Fruit fly (Drosophila melanogaster) whole organism, adult: ENCODE results near the gene CG7889.

Experiments used
- CG11617 ChIP-seq: fragments of 200-800 bp; sonication (Bioruptor generic); optimal IDR thresholded peaks from 2 replicates; lab custom pipeline; 2017; ENCODE audit warnings: mild to moderate bottlenecking, missing biosample characterization, missing genetic modification reagents, missing genetic modification characterization
- CG12768 ChIP-seq: fragments of 200-800 bp; sonication (Bioruptor generic); optimal IDR thresholded peaks from 2 replicates; lab custom pipeline; 2017; ENCODE audit warnings: missing biosample characterization, missing genetic modification characterization, mild to moderate bottlenecking, moderate library complexity, missing genetic modification reagents
- CG14711 ChIP-seq: fragments of 200-800 bp; sonication (Bioruptor generic); optimal IDR thresholded peaks from 2 replicates; lab custom pipeline; 2018; ENCODE audit warnings: missing biosample characterization, mild to moderate bottlenecking, missing genetic modification characterization, moderate library complexity
- CG1620 ChIP-seq: fragments of 200-800 bp; sonication (Bioruptor generic); optimal IDR thresholded peaks from 2 replicates; lab custom pipeline; 2016; ENCODE audit warnings: missing biosample characterization, missing genetic modification characterization
- CG33017 ChIP-seq: fragments of 200-800 bp; sonication (Bioruptor generic); optimal IDR thresholded peaks from 2 replicates; lab custom pipeline; 2018; ENCODE audit warnings: missing biosample characterization, mild to moderate bottlenecking, missing genetic modification characterization, moderate library complexity
- CG5204 ChIP-seq: fragments of 200-800 bp; sonication (Bioruptor generic); optimal IDR thresholded peaks from 2 replicates; lab custom pipeline; 2016; ENCODE audit warnings: missing biosample characterization, missing genetic modification characterization
- CG7045 ChIP-seq: fragments of 200-800 bp; sonication (Bioruptor generic); optimal IDR thresholded peaks from 2 replicates; lab custom pipeline; 2017; ENCODE audit warnings: missing biosample characterization, mild to moderate bottlenecking, missing genetic modification characterization
- CG7101 ChIP-seq: fragments of 200-800 bp; sonication (Bioruptor generic); optimal IDR thresholded peaks from 2 replicates; lab custom pipeline; 2018; ENCODE audit warnings: missing biosample characterization, mild to moderate bottlenecking, missing genetic modification characterization, moderate library complexity
- Clk ChIP-seq: fragments of 200-800 bp; sonication (Bioruptor generic); optimal IDR thresholded peaks from 2 replicates; lab custom pipeline; 2017; ENCODE audit warnings: missing biosample characterization, missing genetic modification characterization
- Crg-1 ChIP-seq: fragments of 200-800 bp; sonication (Bioruptor generic); optimal IDR thresholded peaks from 2 replicates; lab custom pipeline; 2016; ENCODE audit warnings: missing biosample characterization, missing genetic modification characterization
- Hr96 ChIP-seq: fragments of 200-800 bp; sonication (Bioruptor generic); optimal IDR thresholded peaks from 2 replicates; lab custom pipeline; 2016; ENCODE audit warnings: missing biosample characterization, missing genetic modification characterization
- Mnt ChIP-seq: fragments of 200-800 bp; sonication (Bioruptor generic); optimal IDR thresholded peaks from 2 replicates; lab custom pipeline; 2016; ENCODE audit warnings: missing biosample characterization, mild to moderate bottlenecking, missing genetic modification characterization
- bab1 ChIP-seq: fragments of 200-800 bp; sonication (Bioruptor generic); optimal IDR thresholded peaks from 3 replicates; lab custom pipeline; 2019; ENCODE audit warnings: missing biosample characterization, mild to moderate bottlenecking, missing genetic modification characterization, moderate library complexity
- cic ChIP-seq: fragments of 200-800 bp; sonication (Bioruptor generic); optimal IDR thresholded peaks from 2 replicates; lab custom pipeline; 2017; ENCODE audit warnings: missing biosample characterization, mild to moderate bottlenecking, missing genetic modification characterization, moderate library complexity
- cnc ChIP-seq, 2 experiments: fragments of >200 bp; optimal IDR thresholded peaks; 2 replicates each; lab custom pipeline; 2017
- kay ChIP-seq: fragments of 200-800 bp; sonication (Bioruptor generic); peaks from one replicate; lab custom pipeline; 2016; ENCODE audit warnings: missing biosample characterization, missing genetic modification characterization, borderline replicate concordance
- ovo ChIP-seq: fragments of 200-800 bp; sonication (Bioruptor generic); optimal IDR thresholded peaks from 2 replicates; lab custom pipeline; 2016; ENCODE audit warnings: missing biosample characterization, missing genetic modification characterization
- pad ChIP-seq: fragments of 200-800 bp; sonication (Bioruptor generic); optimal IDR thresholded peaks from 3 replicates; lab custom pipeline; 2017; ENCODE audit warnings: missing biosample characterization, missing genetic modification characterization, mild to moderate bottlenecking, moderate library complexity, missing genetic modification reagents
- tj ChIP-seq: fragments of 200-800 bp; sonication (Bioruptor generic); optimal IDR thresholded peaks from 3 replicates; lab custom pipeline; 2017; ENCODE audit warnings: missing biosample characterization, mild to moderate bottlenecking, missing genetic modification characterization, moderate library complexity
- toe ChIP-seq: fragments of 200-800 bp; sonication (Bioruptor generic); optimal IDR thresholded peaks from 2 replicates; lab custom pipeline; 2016; ENCODE audit warnings: missing biosample characterization, missing genetic modification characterization

Gene CG7889

DNA sequence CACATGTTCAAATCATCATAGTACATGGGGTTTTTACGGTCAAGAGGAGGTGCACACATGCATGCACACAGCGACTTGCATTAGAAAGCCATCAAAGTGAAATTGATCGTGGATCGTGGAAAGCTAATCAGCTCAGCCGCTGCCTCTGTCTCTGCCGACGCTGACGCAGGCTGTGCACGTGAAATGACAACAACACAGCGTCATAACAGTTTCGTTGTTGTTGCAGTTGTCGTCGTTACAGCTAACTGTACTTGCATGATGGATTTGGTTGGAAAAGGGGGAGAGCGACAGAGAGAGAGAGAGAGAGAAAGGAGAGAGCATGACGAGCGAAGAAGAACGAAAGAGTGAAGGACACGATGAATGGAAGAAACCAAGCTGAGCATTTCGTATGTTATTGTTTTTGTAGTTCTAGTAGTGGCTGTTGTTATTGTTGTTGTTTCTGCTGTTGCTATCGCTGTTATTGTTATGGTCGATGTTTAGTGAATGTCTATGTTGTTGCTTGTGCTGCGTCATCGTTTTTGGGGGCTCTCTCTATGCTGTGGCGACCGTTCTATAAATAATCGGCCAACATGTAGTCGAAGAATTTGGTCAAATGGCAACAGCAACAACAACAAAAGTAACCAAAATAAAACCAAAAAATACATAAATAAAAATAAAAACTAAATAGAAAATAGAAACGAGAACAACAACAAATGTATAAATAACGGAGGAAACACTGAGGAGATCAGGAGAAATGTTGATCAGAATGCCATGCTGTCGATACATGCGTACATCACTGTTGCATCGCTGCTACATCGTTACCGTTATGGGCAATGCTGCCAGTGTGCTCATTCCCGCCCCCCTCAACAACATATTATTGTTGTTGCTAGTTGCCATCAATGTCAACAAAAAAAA, 16.6 kb downstream of the CG7889 start:
- TF ChIP-seq cnc (optimal IDR thresholded peaks at IDR 0.05; lab: Kevin White, UChicago) (peak; percentile 28 to 61), CG1620 (GFP tag; lab: Kevin White, UChicago) (no peak), Hr96 (GFP tag; lab: Kevin White, UChicago) (no peak), Clk (GFP tag; lab: Kevin White, UChicago) (no peak), Crg-1 (GFP tag; lab: Kevin White, UChicago) (no peak), CG14711 (no peak), toe (no peak), CG12768 (GFP tag; lab: Kevin White, UChicago) (no peak), CG5204 (no peak), bab1 (GFP tag; lab: Kevin White, UChicago) (no peak), CG7045 (GFP tag; lab: Kevin White, UChicago) (no peak), tj (GFP tag; lab: Kevin White, UChicago) (peak; percentile 29), CG33017 (tag; lab: Kevin White, UChicago) (no peak), kay (GFP tag; lab: Kevin White, UChicago) (no peak), CG7101 (tag; lab: Kevin White, UChicago) (no peak), ovo (GFP tag; lab: Kevin White, UChicago) (peak; percentile 99), Mnt (GFP tag; lab: Kevin White, UChicago) (peak; percentile 29), cic (GFP tag; lab: Kevin White, UChicago) (peak; percentile 35), pad (GFP tag; lab: Kevin White, UChicago) (peak; percentile 91), CG11617 (GFP tag; lab: Kevin White, UChicago) (no peak)

DNA sequence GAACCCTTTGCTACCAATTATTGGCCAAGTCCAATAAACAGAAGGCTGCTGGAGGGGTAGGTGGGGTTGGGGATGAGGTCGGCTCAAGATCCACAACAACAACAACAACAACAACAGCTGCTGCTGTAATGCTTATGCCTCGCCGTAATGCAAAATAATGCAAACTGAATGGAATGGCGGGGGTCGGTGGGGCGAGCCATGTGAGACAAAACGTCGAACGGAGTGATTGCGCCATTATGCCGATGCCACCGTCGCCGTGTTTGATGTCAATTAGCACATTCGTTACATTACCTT, 17.2 kb downstream of the CG7889 start:
- no peak for TF ChIP-seq Crg-1 (GFP tag; lab: Kevin White, UChicago)
- TF ChIP-seq tj (GFP tag; lab: Kevin White, UChicago) = peak; percentile 46
- TF ChIP-seq Mnt (GFP tag; lab: Kevin White, UChicago) = peak; percentile 30
- TF ChIP-seq ovo (GFP tag; lab: Kevin White, UChicago) = peak; percentile 48

DNA sequence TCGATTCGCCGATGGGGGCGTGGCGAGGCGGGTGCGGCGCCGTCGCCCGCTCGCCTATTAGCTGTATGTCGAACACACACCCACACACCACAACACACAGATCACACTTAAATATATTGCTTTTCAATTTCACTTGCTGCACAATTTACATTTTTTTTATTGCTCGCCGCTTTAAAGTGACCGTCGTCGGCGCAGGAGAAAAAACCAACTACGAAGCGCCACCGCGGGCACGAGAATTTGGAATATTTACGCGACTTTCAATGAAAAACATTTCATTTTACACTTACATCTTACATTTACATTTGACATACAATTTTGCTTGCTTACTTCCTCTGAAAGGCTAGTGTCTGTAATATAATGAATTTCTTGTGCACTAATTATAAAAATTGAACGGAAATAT, 17.6 kb downstream of the CG7889 start, which contains the start of gene rictor:
TSS of gene rictor (minus strand) at position 170 of the 400 bp plus-strand sequence.
- no peak for TF ChIP-seq Mnt (GFP tag; lab: Kevin White, UChicago)
- no peak for TF ChIP-seq CG1620 (GFP tag; lab: Kevin White, UChicago)
- TF ChIP-seq Hr96 (GFP tag; lab: Kevin White, UChicago) = no peak
- no peak for TF ChIP-seq tj (GFP tag; lab: Kevin White, UChicago)
- no peak for TF ChIP-seq cic (GFP tag; lab: Kevin White, UChicago)
- TF ChIP-seq kay (GFP tag; lab: Kevin White, UChicago) = no peak
- no peak for TF ChIP-seq Crg-1 (GFP tag; lab: Kevin White, UChicago)
- TF ChIP-seq CG12768 (GFP tag; lab: Kevin White, UChicago) = no peak
- no peak for TF ChIP-seq CG14711
- TF ChIP-seq pad (GFP tag; lab: Kevin White, UChicago) = no peak
- TF ChIP-seq Clk (GFP tag; lab: Kevin White, UChicago) = no peak
- no peak for TF ChIP-seq ovo (GFP tag; lab: Kevin White, UChicago)
- TF ChIP-seq CG11617 (GFP tag; lab: Kevin White, UChicago) = no peak
- no peak for TF ChIP-seq CG7045 (GFP tag; lab: Kevin White, UChicago)
- TF ChIP-seq toe = no peak
- TF ChIP-seq bab1 (GFP tag; lab: Kevin White, UChicago) = no peak
- TF ChIP-seq cnc (optimal IDR thresholded peaks at IDR 0.05; lab: Kevin White, UChicago) = no peak
- TF ChIP-seq CG7101 (tag; lab: Kevin White, UChicago) = no peak
- TF ChIP-seq CG33017 (tag; lab: Kevin White, UChicago) = no peak

DNA sequence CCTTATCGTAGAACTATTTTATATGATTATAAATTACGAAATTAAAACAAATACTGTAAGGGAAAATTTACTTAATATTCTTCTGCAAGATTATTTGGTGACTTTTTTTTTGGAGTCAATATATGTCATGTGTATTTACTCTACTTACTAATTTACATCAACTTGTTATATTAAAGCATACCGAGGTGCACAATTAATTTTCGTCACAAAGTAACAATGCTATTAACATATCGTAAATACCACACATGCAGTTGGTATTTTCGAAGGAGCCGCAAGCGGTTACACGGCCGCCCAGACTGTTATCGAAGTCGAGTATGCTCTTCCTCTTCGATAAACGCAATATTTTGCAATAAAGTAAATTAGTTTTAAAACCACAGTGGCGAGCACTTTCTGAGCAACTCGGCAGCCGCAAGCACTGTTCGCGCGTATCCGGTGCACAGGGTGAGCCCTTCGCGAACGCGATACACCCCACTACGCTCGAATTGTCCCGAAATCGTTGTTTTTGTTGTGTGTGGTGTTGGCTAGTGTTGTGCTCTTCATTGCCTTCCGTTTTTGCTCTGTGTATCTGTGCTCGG, 18.2 kb downstream of the CG7889 start, which contains the start of gene Vav:
TSS of gene Vav (plus strand) at position 293 of the 575 bp plus-strand sequence.
- TF ChIP-seq CG11617 (GFP tag; lab: Kevin White, UChicago) (no peak), cnc (optimal IDR thresholded peaks at IDR 0.05; lab: Kevin White, UChicago) (no peak), tj (GFP tag; lab: Kevin White, UChicago) (peak; percentile 15), bab1 (GFP tag; lab: Kevin White, UChicago) (peak; percentile 52)

DNA sequence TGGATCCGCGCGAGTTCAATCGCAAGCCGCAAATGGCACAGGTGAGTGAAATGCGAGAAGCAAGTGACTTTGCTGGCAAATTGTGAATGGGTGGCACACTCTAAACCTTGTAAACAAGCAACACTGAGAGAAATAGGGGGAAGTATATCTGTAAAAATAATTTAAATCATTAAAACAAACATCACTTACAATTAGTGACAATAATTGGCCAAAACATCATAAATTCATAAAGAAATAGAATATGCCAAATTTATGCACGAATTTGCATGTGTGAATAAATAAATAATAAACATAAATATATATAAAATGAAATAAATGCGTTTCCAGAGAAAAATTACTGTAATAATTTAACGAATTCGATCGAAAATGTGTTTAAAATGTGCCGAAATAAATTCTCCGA, 19.1 kb downstream of the CG7889 start:
- TF ChIP-seq CG7101 (tag; lab: Kevin White, UChicago) = peak; percentile 15
- TF ChIP-seq bab1 (GFP tag; lab: Kevin White, UChicago) = peak; percentile 41
- no peak for TF ChIP-seq Clk (GFP tag; lab: Kevin White, UChicago)

DNA sequence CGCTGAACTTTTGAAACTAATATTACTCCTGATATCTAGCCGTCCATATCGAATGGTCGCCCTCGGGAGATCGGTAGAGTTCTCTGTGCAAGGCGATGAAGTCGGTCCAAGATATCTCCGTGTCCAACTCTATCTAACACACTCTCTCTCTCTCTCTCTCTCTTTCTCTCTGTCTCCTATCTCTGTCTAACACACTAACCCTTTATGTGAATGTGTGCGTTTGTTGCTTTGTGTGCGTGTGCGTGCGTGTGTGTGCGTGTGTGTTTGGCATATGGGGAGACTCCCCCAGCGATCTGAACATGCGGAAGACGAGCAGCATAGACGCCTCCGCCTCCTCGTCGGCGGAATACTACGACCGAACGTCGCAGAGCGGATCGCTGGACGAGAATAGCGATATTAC, 21.0 kb downstream of the CG7889 start:
- TF ChIP-seq Hr96 (GFP tag; lab: Kevin White, UChicago) = no peak
- TF ChIP-seq CG12768 (GFP tag; lab: Kevin White, UChicago) = no peak
- no peak for TF ChIP-seq Clk (GFP tag; lab: Kevin White, UChicago)
